Fruit fly (Drosophila melanogaster): Measurements from ENCODE around the gene Mat89Ba.
A peak's percentile ranks its signal among the peaks of the same experiment; 100 is the strongest.

Gene Mat89Ba

dm6 chr3R:16236713-16237641, 35.2 kb downstream of the Mat89Ba start (continued):
- TF ChIP-seq Lpt (GFP tag; optimal IDR thresholded peaks at IDR 0.05) (peak; percentile 82), CG10631 (GFP tag; optimal IDR thresholded peaks at IDR 0.05) (peak; percentile 99), CG3919 (GFP tag; optimal IDR thresholded peaks at IDR 0.05) (peak; percentile 97), CG1621 (tag; optimal IDR thresholded peaks at IDR 0.05) (peak; percentile 86), dac (GFP tag; optimal IDR thresholded peaks at IDR 0.05) (peak; percentile 93), Blimp-1 (GFP tag; optimal IDR thresholded peaks at IDR 0.05) (peak; percentile 93), Eip75B (GFP tag; optimal IDR thresholded peaks at IDR 0.05) (peak; percentile 81), Smox (GFP tag; optimal IDR thresholded peaks at IDR 0.05) (peak; percentile 93), CG31627 (GFP tag; optimal IDR thresholded peaks at IDR 0.05) (peak; percentile 92), CG6854 (GFP tag; optimal IDR thresholded peaks at IDR 0.05) (peak; percentile 86), Hr4 (GFP tag; optimal IDR thresholded peaks at IDR 0.05) (peak; percentile 95), topi (GFP tag; optimal IDR thresholded peaks at IDR 0.05) (peak; percentile 93), salr (GFP tag; optimal IDR thresholded peaks at IDR 0.05) (peak; percentile 91 to 98), fd59A (GFP tag; optimal IDR thresholded peaks at IDR 0.05) (peak; percentile 95), net (GFP tag; optimal IDR thresholded peaks at IDR 0.05) (peak; percentile 96), Sox102F (GFP tag; optimal IDR thresholded peaks at IDR 0.05) (peak; percentile 94), CG11762 (GFP tag; optimal IDR thresholded peaks at IDR 0.05; ENCODE audit: insufficient read depth) (peak; percentile 95), CG8632 (GFP tag; optimal IDR thresholded peaks at IDR 0.05) (peak; percentile 97), svp (GFP tag) (peak; percentile 92), CG3032 (tag; optimal IDR thresholded peaks at IDR 0.05) (peak; percentile 98), fkh (GFP tag; optimal IDR thresholded peaks at IDR 0.05) (peak; percentile 84), Met (GFP tag; optimal IDR thresholded peaks at IDR 0.05) (peak; percentile 93), fd85E (GFP tag; optimal IDR thresholded peaks at IDR 0.05) (peak; percentile 94), achi (GFP tag; optimal IDR thresholded peaks at IDR 0.05) (peak; percentile 97), Ets96B (tag; optimal IDR thresholded peaks at IDR 0.05) (peak; percentile 99)

- peak; percentile 11 for TF ChIP-seq CG1621 (tag; optimal IDR thresholded peaks at IDR 0.05)
- peak; percentile 84 for TF ChIP-seq fd59A (GFP tag; optimal IDR thresholded peaks at IDR 0.05)
- TF ChIP-seq salr (GFP tag; optimal IDR thresholded peaks at IDR 0.05): peak; percentile 41 to 83
- peak; percentile 87 for TF ChIP-seq acj6 (GFP tag; optimal IDR thresholded peaks at IDR 0.05)
- TF ChIP-seq CG3919 (GFP tag; optimal IDR thresholded peaks at IDR 0.05): peak; percentile 64
- TF ChIP-seq CG34406 (GFP tag; optimal IDR thresholded peaks at IDR 0.05): peak; percentile 96
- TF ChIP-seq CG6276 (GFP tag; optimal IDR thresholded peaks at IDR 0.05): peak; percentile 93
- peak; percentile 83 to 94 for TF ChIP-seq ss (GFP tag; optimal IDR thresholded peaks at IDR 0.05)
- peak; percentile 95 for TF ChIP-seq CG4318 (GFP tag; optimal IDR thresholded peaks at IDR 0.05)
- TF ChIP-seq CG10631 (GFP tag; optimal IDR thresholded peaks at IDR 0.05): peak; percentile 98
- no peak for TF ChIP-seq Hr38 (GFP tag; optimal IDR thresholded peaks at IDR 0.05)
- no peak for TF ChIP-seq Gug (GFP tag; IDR thresholded peaks at IDR 0.05)
- peak; percentile 90 for TF ChIP-seq Ets96B (tag; optimal IDR thresholded peaks at IDR 0.05)
- peak; percentile 81 for TF ChIP-seq CG9139 (GFP tag; optimal IDR thresholded peaks at IDR 0.05)
- TF ChIP-seq CG11294 (GFP tag; IDR thresholded peaks at IDR 0.05): no peak
- TF ChIP-seq topi (GFP tag; optimal IDR thresholded peaks at IDR 0.05): peak; percentile 66
- peak; percentile 85 for TF ChIP-seq Sox15 (GFP tag; optimal IDR thresholded peaks at IDR 0.05)
- TF ChIP-seq dsx (GFP tag; optimal IDR thresholded peaks at IDR 0.05; ENCODE audit: poor library complexity, severe bottlenecking): peak; percentile 14
- peak; percentile 77 for TF ChIP-seq Hr39 (GFP tag; optimal IDR thresholded peaks at IDR 0.05)
- TF ChIP-seq pdm3 (GFP tag; optimal IDR thresholded peaks at IDR 0.05): peak; percentile 62
- no peak for TF ChIP-seq CG7368 (GFP tag; optimal IDR thresholded peaks at IDR 0.05)
- TF ChIP-seq net (GFP tag; optimal IDR thresholded peaks at IDR 0.05): peak; percentile 45
- TF ChIP-seq Met (GFP tag; optimal IDR thresholded peaks at IDR 0.05): peak; percentile 70
- TF ChIP-seq CG11762 (GFP tag; optimal IDR thresholded peaks at IDR 0.05; ENCODE audit: insufficient read depth): peak; percentile 77
- peak; percentile 93 for TF ChIP-seq CG6808 (GFP tag; optimal IDR thresholded peaks at IDR 0.05)
- TF ChIP-seq CG8632 (GFP tag; optimal IDR thresholded peaks at IDR 0.05): peak; percentile 95
- TF ChIP-seq Sox102F (GFP tag; optimal IDR thresholded peaks at IDR 0.05): peak; percentile 45
- TF ChIP-seq CG8319 (GFP tag; optimal IDR thresholded peaks at IDR 0.05): peak; percentile 76
- TF ChIP-seq spab (GFP tag; optimal IDR thresholded peaks at IDR 0.05): peak; percentile 91
- peak; percentile 87 for TF ChIP-seq lz (GFP tag; optimal IDR thresholded peaks at IDR 0.05)
- TF ChIP-seq dac (GFP tag; optimal IDR thresholded peaks at IDR 0.05): peak; percentile 74
- TF ChIP-seq eg (GFP tag; IDR thresholded peaks at IDR 0.05): no peak
Measured at dm6 chr3R:16235941-16236712, 36.1 kb downstream of the Mat89Ba start.
